Worm (Caenorhabditis elegans): ENCODE results near the gene arf-1.
A peak's percentile ranks its signal among the peaks of the same experiment; 100 is the strongest.

arf-1 gene

ce11 chrIII:5688246-5688645 lies 26.4 kb upstream of the arf-1 start (continued):
- no peak for TF ChIP-seq F10B5.3 (tag; optimal IDR thresholded peaks at IDR 0.05)
- no peak for TF ChIP-seq duxl-1 (tag; optimal IDR thresholded peaks at IDR 0.05; ENCODE audit: poor library complexity)
- TF ChIP-seq nhr-111 (GFP tag; optimal IDR thresholded peaks at IDR 0.05), result no peak
- no peak for TF ChIP-seq pqm-1 (tag; optimal IDR thresholded peaks at IDR 0.05)

- TF ChIP-seq unc-62 (GFP tag; optimal IDR thresholded peaks at IDR 0.05 in 1 of 2) (peak in 1 of 2 experiments; percentile 92), unc-62 (tag; optimal IDR thresholded peaks at IDR 0.05) (no peak), lin-1 (GFP tag; IDR thresholded peaks at IDR 0.05) (no peak), F44E2.7 (GFP tag; IDR thresholded peaks at IDR 0.05) (0 out of 2 replicates have a peak, but pooled peaks have one; percentile 21)
Measured at ce11 chrIII:5691826-5692225, 22.9 kb upstream of the arf-1 start.

DNA sequence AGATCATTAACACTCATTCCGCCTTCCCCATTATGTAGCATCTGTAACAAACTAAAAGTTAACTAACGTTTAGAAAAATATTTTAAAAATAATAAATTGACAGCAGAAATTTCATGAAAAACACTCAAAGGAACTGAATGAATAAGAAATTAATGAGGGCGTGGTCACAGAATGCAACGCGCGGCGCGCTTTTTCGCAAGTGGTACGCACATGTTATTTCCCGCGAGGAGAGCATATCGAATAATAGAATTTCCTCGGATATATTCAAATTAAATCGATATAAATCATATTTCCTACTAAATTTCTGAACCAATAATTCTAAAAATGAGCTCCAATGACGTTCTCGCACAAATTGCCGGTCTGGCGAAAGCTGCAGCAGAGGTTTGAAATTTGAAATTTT lies 22.0 kb upstream of the arf-1 start, which contains the start of the genes abi-1 and arle-14:
Gene abi-1 (minus strand): TSS at position 51 of the 400 bp plus-strand sequence.
Gene arle-14 (plus strand): TSS at position 217 of the 400 bp plus-strand sequence.
- TF ChIP-seq mdl-1 (tag; optimal IDR thresholded peaks at IDR 0.05) (no peak), ZK337.2 (GFP tag; IDR thresholded peaks at IDR 0.05) (no peak), cey-2 (tag; optimal IDR thresholded peaks at IDR 0.05; ENCODE audit: borderline replicate concordance, insufficient read depth) (no peak), spr-1 (tag; optimal IDR thresholded peaks at IDR 0.05) (no peak), ceh-44 (GFP tag; IDR thresholded peaks at IDR 0.05) (no peak), nhr-102 (tag; optimal IDR thresholded peaks at IDR 0.05) (no peak), lir-3 (tag; optimal IDR thresholded peaks at IDR 0.05) (no peak), lin-38 (GFP tag; IDR thresholded peaks at IDR 0.05) (0 out of 2 replicates have a peak, but pooled peaks have one; percentile 25), daf-16 (GFP tag; optimal IDR thresholded peaks at IDR 0.05) (no peak), daf-16 (tag; optimal IDR thresholded peaks at IDR 0.05) (peak; percentile 12), tra-1 (GFP tag; IDR thresholded peaks at IDR 0.05) (no peak), attf-4 (tag; optimal IDR thresholded peaks at IDR 0.05) (no peak), set-16 (GFP tag; IDR thresholded peaks at IDR 0.05) (no peak), nhr-237 (tag; optimal IDR thresholded peaks at IDR 0.05) (no peak), F44E2.7 (GFP tag; IDR thresholded peaks at IDR 0.05) (no peak), unc-62 (GFP tag; optimal IDR thresholded peaks at IDR 0.05 in 1 of 2) (no peak), unc-62 (tag; optimal IDR thresholded peaks at IDR 0.05) (no peak), hlh-30 (tag; optimal IDR thresholded peaks at IDR 0.05; ENCODE audit: insufficient read depth) (peak; percentile 17), dpl-1 (GFP tag; optimal IDR thresholded peaks at IDR 0.05) (peak; percentile 9), lin-39 (tag; optimal IDR thresholded peaks at IDR 0.05) (no peak), lin-13 (GFP tag; optimal IDR thresholded peaks at IDR 0.05) (no peak), F49E8.2 (tag; optimal IDR thresholded peaks at IDR 0.05; ENCODE audit: borderline replicate concordance) (no peak), nhr-6 (tag; optimal IDR thresholded peaks at IDR 0.05) (peak; percentile 12), pqm-1 (tag; optimal IDR thresholded peaks at IDR 0.05) (no peak), dve-1 (tag; optimal IDR thresholded peaks at IDR 0.05; ENCODE audit: insufficient read depth) (no peak), snpc-1.2 (GFP tag; IDR thresholded peaks at IDR 0.05) (no peak), ztf-7 (tag; optimal IDR thresholded peaks at IDR 0.05) (no peak), madf-9 (GFP tag; conservative IDR thresholded peaks at IDR 0.05) (no peak), dmd-8 (GFP tag; IDR thresholded peaks at IDR 0.05) (no peak), rbr-2 (tag; optimal IDR thresholded peaks at IDR 0.05) (peak; percentile 13), mes-2 (tag; optimal IDR thresholded peaks at IDR 0.05; ENCODE audit: poor library complexity, severe bottlenecking) (peak; percentile 71), zip-2 (tag; optimal IDR thresholded peaks at IDR 0.05) (no peak), dmd-6 (GFP tag; IDR thresholded peaks at IDR 0.05) (no peak), ama-1 (optimal IDR thresholded peaks at IDR 0.05) (no peak), nhr-77 (tag; optimal IDR thresholded peaks at IDR 0.05) (no peak), spr-3 (GFP tag; optimal IDR thresholded peaks at IDR 0.05) (no peak), lsy-2 (tag; optimal IDR thresholded peaks at IDR 0.05) (no peak), nhr-42 (GFP tag; IDR thresholded peaks at IDR 0.05) (no peak), dmd-9 (GFP tag; IDR thresholded peaks at IDR 0.05) (no peak)

Data from whole organism, L4 larva.